Worm (Caenorhabditis elegans): ENCODE data around the gene W09H1.1.
A peak's percentile ranks its signal among the peaks of the same experiment; 100 is the strongest.

Gene W09H1.1

DNA sequence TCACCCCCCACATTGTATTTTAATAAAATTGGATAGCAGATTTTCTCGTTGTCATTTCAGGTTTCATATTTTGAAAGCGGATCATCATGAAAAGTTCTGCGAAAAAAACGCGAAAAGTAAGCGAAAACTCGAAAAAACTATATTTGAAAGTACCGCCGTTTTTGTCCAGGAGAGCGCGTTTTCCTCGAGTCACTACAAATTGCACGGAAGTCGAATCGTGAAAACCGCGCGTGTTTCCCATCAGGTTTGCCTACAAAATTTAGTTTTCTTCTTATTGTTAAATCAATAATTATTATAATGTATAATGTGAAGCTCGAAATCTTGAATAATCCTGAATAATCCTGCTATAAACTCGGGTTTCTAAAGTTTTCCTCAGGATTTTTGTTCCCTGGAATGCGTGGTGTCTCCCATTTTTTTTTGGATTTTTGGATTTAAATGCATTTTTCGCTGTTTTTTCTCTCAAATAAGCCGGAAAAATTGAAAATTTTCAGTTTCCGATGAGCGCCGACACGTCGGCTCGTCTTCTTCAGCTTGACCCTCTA, 18.4 kb upstream of the W09H1.1 start, which contains the start of gene btf-1 (continued):
- peak; percentile 18 for TF ChIP-seq T07F8.4 (tag; optimal IDR thresholded peaks at IDR 0.05)
- TF ChIP-seq efl-1 (GFP tag; optimal IDR thresholded peaks at IDR 0.05), result peak; percentile 66
- TF ChIP-seq akir-1 (GFP tag; optimal IDR thresholded peaks at IDR 0.05), result no peak
- TF ChIP-seq dpl-1 (GFP tag; optimal IDR thresholded peaks at IDR 0.05), result peak; percentile 61
- TF ChIP-seq attf-6 (GFP tag; IDR thresholded peaks at IDR 0.05), result no peak
- TF ChIP-seq egl-44 (GFP tag; IDR thresholded peaks at IDR 0.05), result no peak
- no peak for TF ChIP-seq zfh-2 (GFP tag; conservative IDR thresholded peaks at IDR 0.05)
- TF ChIP-seq attf-5 (GFP tag; optimal IDR thresholded peaks at IDR 0.05), result peak; percentile 58
- TF ChIP-seq let-526 (GFP tag; IDR thresholded peaks at IDR 0.05), result no peak
- peak; percentile 69 for TF ChIP-seq attf-3 (GFP tag; conservative IDR thresholded peaks at IDR 0.05)
- peak; percentile 11 for TF ChIP-seq ztf-26 (tag; optimal IDR thresholded peaks at IDR 0.05)
- TF ChIP-seq Y56A3A.18 (GFP tag; IDR thresholded peaks at IDR 0.05), result no peak
- TF ChIP-seq egl-18 (GFP tag; IDR thresholded peaks at IDR 0.05), result no peak
- peak; percentile 55; the same call in 1 of the 2 replicates for TF ChIP-seq C06A6.2 (GFP tag; conservative IDR thresholded peaks at IDR 0.05)
- no peak for TF ChIP-seq mxl-1 (tag; optimal IDR thresholded peaks at IDR 0.05)
- TF ChIP-seq ztf-18 (tag; optimal IDR thresholded peaks at IDR 0.05), result peak; percentile 57
- TF ChIP-seq bed-2 (GFP tag; IDR thresholded peaks at IDR 0.05), result peak; percentile 54; the same call in 1 of the 2 replicates
- no peak for TF ChIP-seq cebp-1 (GFP tag; IDR thresholded peaks at IDR 0.05)
- peak; percentile 73 for TF ChIP-seq cebp-1 (tag; optimal IDR thresholded peaks at IDR 0.05)
- peak; percentile 55; the same call in 1 of the 2 replicates for TF ChIP-seq pbrm-1 (GFP tag; IDR thresholded peaks at IDR 0.05)
- TF ChIP-seq D2030.7 (GFP tag; IDR thresholded peaks at IDR 0.05), result 0 out of 2 replicates have a peak, but pooled peaks have one; percentile 20
- TF ChIP-seq ceh-79 (tag; optimal IDR thresholded peaks at IDR 0.05), result no peak
- TF ChIP-seq C17E4.6 (GFP tag; IDR thresholded peaks at IDR 0.05), result 0 out of 2 replicates have a peak, but pooled peaks have one; percentile 46
- no peak for TF ChIP-seq hsf-1 (GFP tag; IDR thresholded peaks at IDR 0.05)
- TF ChIP-seq B0035.1 (tag; optimal IDR thresholded peaks at IDR 0.05), result peak; percentile 43
- no peak for TF ChIP-seq egrh-3 (GFP tag; IDR thresholded peaks at IDR 0.05)
- TF ChIP-seq F39B2.1 (GFP tag; IDR thresholded peaks at IDR 0.05), result no peak
- TF ChIP-seq ztf-22 (GFP tag; optimal IDR thresholded peaks at IDR 0.05), result no peak
- TF ChIP-seq K11D2.4 (GFP tag; IDR thresholded peaks at IDR 0.05), result peak; percentile 80
- TF ChIP-seq die-1 (tag; optimal IDR thresholded peaks at IDR 0.05), result no peak
- TF ChIP-seq madf-6 (GFP tag; IDR thresholded peaks at IDR 0.05), result no peak; the same call in 1 of the 2 replicates
- peak; percentile 19 for TF ChIP-seq pha-4 (tag; optimal IDR thresholded peaks at IDR 0.05)
- TF ChIP-seq ccch-3 (GFP tag; optimal IDR thresholded peaks at IDR 0.05), result peak; percentile 62
- TF ChIP-seq tbp1 (GFP tag; optimal IDR thresholded peaks at IDR 0.05), result peak; percentile 33
- TF ChIP-seq hlh-12 (tag; optimal IDR thresholded peaks at IDR 0.05), result no peak
- peak; percentile 13 for TF ChIP-seq snpc-1.1 (tag; optimal IDR thresholded peaks at IDR 0.05; ENCODE audit: insufficient read depth)
- TF ChIP-seq aptf-3 (GFP tag; IDR thresholded peaks at IDR 0.05), result no peak
- no peak for TF ChIP-seq ZK185.1 (tag; optimal IDR thresholded peaks at IDR 0.05; ENCODE audit: poor library complexity, severe bottlenecking)
- TF ChIP-seq snpc-4 (GFP tag; optimal IDR thresholded peaks at IDR 0.05), result no peak
- TF ChIP-seq snpc-4 (tag; optimal IDR thresholded peaks at IDR 0.05), result peak in 2 of 4 experiments; percentile 48 to 67
- peak; percentile 72 for TF ChIP-seq F10E7.11 (tag; optimal IDR thresholded peaks at IDR 0.05)
- TF ChIP-seq chd-7 (tag; optimal IDR thresholded peaks at IDR 0.05), result no peak
- peak; percentile 82 for TF ChIP-seq lin-40 (tag; optimal IDR thresholded peaks at IDR 0.05)
- TF ChIP-seq nhr-120 (GFP tag; IDR thresholded peaks at IDR 0.05), result no peak
- TF ChIP-seq nhr-27 (tag; optimal IDR thresholded peaks at IDR 0.05), result peak; percentile 21
- peak; percentile 39 for TF ChIP-seq snpc-3.4 (tag; optimal IDR thresholded peaks at IDR 0.05)
- peak; percentile 30; the same call in 1 of the 2 replicates for TF ChIP-seq ceh-91 (GFP tag; IDR thresholded peaks at IDR 0.05)
- no peak for TF ChIP-seq F57C9.4 (tag; optimal IDR thresholded peaks at IDR 0.05)

Data from whole organism, young adult.